Fruit fly (Drosophila melanogaster) whole organism, wandering third instar larva: ENCODE data around the gene Cdc14.
A peak's percentile ranks its signal among the peaks of the same experiment; 100 is the strongest.

Source experiments
- Abd-B ChIP-seq: fragments of >200 bp; optimal IDR thresholded peaks from 2 replicates; lab custom pipeline; 2017; ENCODE audit warnings: missing biosample characterization, missing genetic modification characterization
- CG32264 ChIP-seq: fragments of 200-800 bp; sonication (Bioruptor generic); optimal IDR thresholded peaks from 2 replicates; lab custom pipeline; 2016; ENCODE audit warnings: missing biosample characterization, missing genetic modification characterization
- CG9705 ChIP-seq: fragments of 200-800 bp; sonication (Bioruptor generic); optimal IDR thresholded peaks from 2 replicates; lab custom pipeline; 2018; ENCODE audit warnings: missing biosample characterization, mild to moderate bottlenecking, missing genetic modification characterization
- CrebA ChIP-seq: fragments of 200-800 bp; sonication (Bioruptor generic); optimal IDR thresholded peaks from 2 replicates; lab custom pipeline; 2016; ENCODE audit warnings: missing biosample characterization, mild to moderate bottlenecking, missing genetic modification characterization, borderline replicate concordance
- Dfd ChIP-seq: fragments of >200 bp; optimal IDR thresholded peaks from 2 replicates; lab custom pipeline; 2017; ENCODE audit warnings: missing biosample characterization, missing genetic modification characterization
- Dif ChIP-seq: fragments of 200-275, 200-300 bp; sonication (Bioruptor generic); optimal IDR thresholded peaks from 2 replicates; lab custom pipeline; 2018; ENCODE audit warnings: missing biosample characterization, missing genetic modification characterization; ENCODE audit not compliant: partially characterized antibody
- GATAd ChIP-seq: sonication (Bioruptor generic); optimal IDR thresholded peaks from 2 replicates; lab custom pipeline; 2016; ENCODE audit warnings: missing biosample characterization, missing genetic modification characterization
- HLH106 ChIP-seq: fragments of 200-800 bp; optimal IDR thresholded peaks from 3 replicates; lab custom pipeline; 2019; ENCODE audit warnings: missing biosample characterization, mild to moderate bottlenecking, missing genetic modification characterization, moderate library complexity
- Hnf4 ChIP-seq: fragments of 200-800 bp; sonication (Bioruptor generic); optimal IDR thresholded peaks from 2 replicates; lab custom pipeline; 2016; ENCODE audit warnings: missing biosample characterization, mild to moderate bottlenecking, missing genetic modification characterization
- Hr78 ChIP-seq: fragments of >200 bp; optimal IDR thresholded peaks from 2 replicates; lab custom pipeline; 2017; ENCODE audit warnings: missing biosample characterization, missing genetic modification characterization
- Hr83 ChIP-seq: fragments of 200-300 bp; sonication (Bioruptor generic); optimal IDR thresholded peaks from 2 replicates; lab custom pipeline; 2016; ENCODE audit warnings: missing biosample characterization, mild to moderate bottlenecking, missing genetic modification characterization, moderate library complexity; ENCODE audit not compliant: poor library complexity, severe bottlenecking
- Jra ChIP-seq: sonication (Bioruptor generic); optimal IDR thresholded peaks from 2 replicates; lab custom pipeline; 2016; ENCODE audit warnings: missing biosample characterization, missing genetic modification characterization
- Mio ChIP-seq: sonication (Bioruptor generic); optimal IDR thresholded peaks from 2 replicates; lab custom pipeline; 2016; ENCODE audit warnings: missing biosample characterization, missing genetic modification characterization
- Myc ChIP-seq: fragments of >200 bp; optimal IDR thresholded peaks from 2 replicates; lab custom pipeline; 2017
- N ChIP-seq: fragments of >200 bp; optimal IDR thresholded peaks from 2 replicates; lab custom pipeline; 2018; ENCODE audit warnings: missing biosample characterization, missing external identifiers, missing genetic modification characterization
- OdsH ChIP-seq: fragments of 200-800 bp; sonication (Bioruptor generic); optimal IDR thresholded peaks from 2 replicates; lab custom pipeline; 2016; ENCODE audit warnings: missing biosample characterization, mild to moderate bottlenecking, missing genetic modification characterization
- Rel ChIP-seq, 2 experiments: fragments of 200-800 bp; sonication (Bioruptor generic) in 1 of 2; optimal IDR thresholded peaks; 2 replicates in 1 of 2; 3 replicates in 1 of 2; lab custom pipeline; 2016 to 2019; ENCODE audit warnings: mild to moderate bottlenecking in 2 of 2, missing biosample characterization in 2 of 2, missing genetic modification characterization in 2 of 2, moderate library complexity in 1 of 2
- Sp1 ChIP-seq: fragments of 200-800 bp; sonication (Bioruptor generic); optimal IDR thresholded peaks from 3 replicates; lab custom pipeline; 2019; ENCODE audit warnings: missing biosample characterization, mild to moderate bottlenecking, missing genetic modification characterization, moderate library complexity
- Vsx2 ChIP-seq: fragments of 200-300, 225-300 bp; sonication (Bioruptor generic); optimal IDR thresholded peaks from 2 replicates; lab custom pipeline; 2018; ENCODE audit warnings: missing biosample characterization, missing genetic modification characterization; ENCODE audit not compliant: partially characterized antibody
- br ChIP-seq: fragments of 200-800 bp; sonication (Bioruptor generic); optimal IDR thresholded peaks from 2 replicates; lab custom pipeline; 2016; ENCODE audit warnings: missing biosample characterization, missing genetic modification characterization
- brk ChIP-seq: fragments of 200-800 bp; sonication (Bioruptor generic); optimal IDR thresholded peaks from 2 replicates; lab custom pipeline; 2016; ENCODE audit warnings: missing biosample characterization, mild to moderate bottlenecking, missing genetic modification characterization
- dl ChIP-seq, 2 experiments: fragments of 175-275, 200-275 bp in 1 of 2; fragments of 200-275 bp in 1 of 2; sonication (Bioruptor generic); optimal IDR thresholded peaks; lab custom pipeline; 2018; ENCODE audit warnings: mild to moderate bottlenecking in 2 of 2, missing biosample characterization in 2 of 2, missing genetic modification characterization in 2 of 2, moderate library complexity in 2 of 2; ENCODE audit not compliant: partially characterized antibody in 2 of 2, insufficient read depth in 1 of 2
- dmrt93B ChIP-seq: fragments of 200-800 bp; sonication (Bioruptor generic); optimal IDR thresholded peaks from 2 replicates; lab custom pipeline; 2018; ENCODE audit warnings: missing biosample characterization, mild to moderate bottlenecking, missing genetic modification characterization
- dsf ChIP-seq: sonication (Bioruptor generic); optimal IDR thresholded peaks from 2 replicates; lab custom pipeline; 2016; ENCODE audit warnings: missing biosample characterization, missing genetic modification characterization, borderline replicate concordance
- ey ChIP-seq: fragments of 200-800 bp; sonication (Bioruptor generic); optimal IDR thresholded peaks from 2 replicates; lab custom pipeline; 2016; ENCODE audit warnings: missing biosample characterization, missing genetic modification characterization
- foxo ChIP-seq, 2 experiments: fragments of 200-800 bp; sonication (Bioruptor generic); optimal IDR thresholded peaks; 2 replicates in 1 of 2; 3 replicates in 1 of 2; lab custom pipeline; 2016 to 2017; ENCODE audit warnings: missing biosample characterization in 2 of 2, missing genetic modification characterization in 2 of 2
- fru ChIP-seq: fragments of 200-800 bp; sonication (Bioruptor generic); optimal IDR thresholded peaks from 3 replicates; lab custom pipeline; 2016; ENCODE audit warnings: missing biosample characterization, mild to moderate bottlenecking, missing genetic modification characterization
- h ChIP-seq: fragments of 200-800 bp; sonication (Bioruptor generic); optimal IDR thresholded peaks from 3 replicates; lab custom pipeline; 2016; ENCODE audit warnings: missing biosample characterization, mild to moderate bottlenecking, missing genetic modification characterization
- jim ChIP-seq: fragments of 175-275, 200-325 bp; sonication (Bioruptor generic); optimal IDR thresholded peaks from 2 replicates; lab custom pipeline; 2016; ENCODE audit warnings: missing biosample characterization, mild to moderate bottlenecking, missing genetic modification characterization
- lola ChIP-seq: fragments of >200 bp; optimal IDR thresholded peaks from 2 replicates; lab custom pipeline; 2017; ENCODE audit warnings: missing biosample characterization, missing genetic modification characterization
- pan ChIP-seq: fragments of >200 bp; optimal IDR thresholded peaks from 2 replicates; lab custom pipeline; 2017
- psq ChIP-seq: fragments of 200-800 bp; sonication (Bioruptor generic); optimal IDR thresholded peaks from 3 replicates; lab custom pipeline; 2017; ENCODE audit warnings: missing biosample characterization, mild to moderate bottlenecking, missing genetic modification characterization, moderate library complexity
- rgr ChIP-seq: fragments of 200-800 bp; sonication (Bioruptor generic); optimal IDR thresholded peaks from 3 replicates; lab custom pipeline; 2016; ENCODE audit warnings: missing biosample characterization, mild to moderate bottlenecking, missing genetic modification characterization
- sage ChIP-seq: fragments of 200-800 bp; sonication (Bioruptor generic); optimal IDR thresholded peaks from 2 replicates; lab custom pipeline; 2016; ENCODE audit warnings: missing biosample characterization, mild to moderate bottlenecking, missing genetic modification characterization
- sv ChIP-seq: fragments of 200-800 bp; sonication (Bioruptor generic); optimal IDR thresholded peaks from 3 replicates; lab custom pipeline; 2016; ENCODE audit warnings: missing biosample characterization, missing genetic modification characterization
- tai ChIP-seq: sonication (Bioruptor generic); optimal IDR thresholded peaks from 2 replicates; lab custom pipeline; 2016; ENCODE audit warnings: missing biosample characterization, missing genetic modification characterization
- usp ChIP-seq: fragments of >200 bp; optimal IDR thresholded peaks from 2 replicates; lab custom pipeline; 2017; ENCODE audit warnings: missing biosample characterization, missing genetic modification characterization
- woc ChIP-seq: sonication (Bioruptor generic); optimal IDR thresholded peaks from 2 replicates; lab custom pipeline; 2016; ENCODE audit warnings: missing biosample characterization, mild to moderate bottlenecking, missing genetic modification characterization

The Cdc14 gene

DNA sequence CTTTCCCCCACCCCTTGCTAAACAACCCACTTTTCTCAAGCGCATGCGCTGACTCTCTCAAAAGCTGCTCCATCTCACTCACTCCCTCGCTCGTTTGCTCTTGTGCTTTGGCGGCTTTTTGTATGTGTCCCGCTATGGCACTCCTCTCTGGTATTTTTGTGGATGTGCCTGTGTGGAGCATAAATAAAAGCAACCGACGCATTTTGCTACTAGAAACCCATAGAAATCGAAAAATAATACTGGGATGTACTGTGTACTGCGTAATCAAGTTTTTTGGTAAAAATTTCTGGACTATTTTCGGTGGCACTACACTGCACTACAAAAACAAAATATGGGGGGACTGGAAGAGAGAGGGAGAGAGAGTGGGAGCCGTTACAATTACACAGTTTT is 809 bp downstream of the Cdc14 start:
- no peak for TF ChIP-seq HLH106
- peak; percentile 30 for TF ChIP-seq psq (GFP tag; lab: Kevin White, UChicago)
- TF ChIP-seq GATAd (GFP tag; lab: Kevin White, UChicago): no peak
- TF ChIP-seq Rel (GFP tag; optimal IDR thresholded peaks at IDR 0.05; lab: Kevin White, UChicago): no peak
- peak; percentile 68 for TF ChIP-seq Rel (tag; optimal IDR thresholded peaks at IDR 0.05; lab: Kevin White, UChicago)
- no peak for TF ChIP-seq dsf (GFP tag; lab: Kevin White, UChicago)
- no peak for TF ChIP-seq Hnf4 (GFP tag; lab: Kevin White, UChicago)
- TF ChIP-seq Jra: peak; percentile 39
- TF ChIP-seq fru (GFP tag; lab: Kevin White, UChicago): peak; percentile 53
- no peak for TF ChIP-seq sage (GFP tag; lab: Kevin White, UChicago)
- TF ChIP-seq rgr (GFP tag; lab: Kevin White, UChicago): peak; percentile 41
- peak; percentile 26 for TF ChIP-seq Sp1 (GFP tag; lab: Kevin White, UChicago)
- TF ChIP-seq CrebA: no peak
- peak; percentile 93 to 95 for TF ChIP-seq dl (GFP tag; optimal IDR thresholded peaks at IDR 0.05; lab: Kevin White, UChicago; ENCODE audit: insufficient read depth in 1 of 2, partially characterized antibody in 2 of 2)
- peak; percentile 71 for TF ChIP-seq N (GFP tag; lab: Kevin White, UChicago)
- no peak for TF ChIP-seq pan (lab: Kevin White, UChicago)
- TF ChIP-seq Dfd: no peak
- no peak for TF ChIP-seq CG32264
- TF ChIP-seq lola (GFP tag; lab: Kevin White, UChicago): no peak
- TF ChIP-seq brk: no peak
- TF ChIP-seq CG9705 (GFP tag; lab: Kevin White, UChicago): peak; percentile 19
- no peak for TF ChIP-seq jim
- TF ChIP-seq ey: peak; percentile 6
- peak; percentile 95 for TF ChIP-seq Hr83 (GFP tag; lab: Kevin White, UChicago)
- no peak for TF ChIP-seq Abd-B
- peak; percentile 59 for TF ChIP-seq h
- TF ChIP-seq woc: no peak
- TF ChIP-seq OdsH (GFP tag; lab: Kevin White, UChicago): no peak
- no peak for TF ChIP-seq tai (GFP tag; lab: Kevin White, UChicago)
- TF ChIP-seq Hr78: no peak
- no peak for TF ChIP-seq foxo (GFP tag; optimal IDR thresholded peaks at IDR 0.05; lab: Kevin White, UChicago)
- TF ChIP-seq dmrt93B (GFP tag; lab: Kevin White, UChicago): no peak
- peak; percentile 99 for TF ChIP-seq Dif (GFP tag; lab: Kevin White, UChicago)
- TF ChIP-seq Vsx2: peak; percentile 99
- TF ChIP-seq usp (GFP tag; lab: Kevin White, UChicago): no peak
- no peak for TF ChIP-seq Myc (lab: Kevin White, UChicago)
- no peak for TF ChIP-seq Mio (GFP tag; lab: Kevin White, UChicago)
- TF ChIP-seq br: peak; percentile 40
- TF ChIP-seq sv: no peak
- TF ChIP-seq, all 38 proteins: peak for 15

DNA sequence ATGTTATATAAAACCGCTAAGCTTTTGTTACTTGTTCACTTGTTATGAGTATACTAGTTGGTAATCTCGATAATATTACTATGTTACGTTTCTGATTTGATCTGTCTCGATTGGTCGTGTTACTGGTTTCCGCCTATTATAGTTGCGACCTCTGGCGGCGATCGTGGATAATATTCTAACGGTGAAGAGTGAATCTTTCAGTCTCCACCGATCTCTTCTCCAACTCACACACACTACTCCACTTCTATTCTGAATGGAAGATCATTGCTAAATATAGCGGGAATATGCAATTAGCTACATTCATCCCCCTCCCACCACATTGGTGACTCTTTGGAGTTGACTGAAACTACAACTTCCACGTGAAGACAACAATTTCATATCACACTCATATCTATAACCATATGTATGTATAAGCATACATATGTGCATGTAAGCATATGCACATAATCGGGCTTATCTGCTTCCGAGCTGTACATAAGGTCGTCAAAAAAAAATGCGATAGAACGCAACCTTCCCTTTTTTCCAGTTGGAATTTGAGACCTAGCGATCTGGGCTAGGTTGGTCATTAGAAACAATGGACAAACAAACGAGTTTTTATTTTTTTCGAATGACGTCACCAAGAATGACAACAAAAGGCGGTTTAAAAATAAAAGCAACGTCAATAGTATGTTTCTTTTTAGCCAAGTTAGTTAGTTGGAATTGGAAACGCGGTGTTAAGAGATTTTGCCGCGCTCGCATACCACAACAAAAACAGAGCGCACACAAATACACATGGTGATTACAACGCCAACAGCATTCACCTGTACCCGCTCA is 1.4 kb downstream of the Cdc14 start:
- TF ChIP-seq brk (peak; percentile 16), jim (peak; percentile 18), N (GFP tag; lab: Kevin White, UChicago) (no peak), CG9705 (GFP tag; lab: Kevin White, UChicago) (no peak), tai (GFP tag; lab: Kevin White, UChicago) (no peak), Dif (GFP tag; lab: Kevin White, UChicago) (no peak), Myc (lab: Kevin White, UChicago) (no peak)
